Fruit fly (Drosophila melanogaster) whole organism, embryonic: ENCODE results near the gene CG5013.

ENCODE experiments used
- ATbp ChIP-seq: fragments of 200-800 bp; sonication (Bioruptor generic); optimal IDR thresholded peaks from 2 replicates; lab custom pipeline; 2017; ENCODE audit warnings: missing biosample characterization, mild to moderate bottlenecking, missing genetic modification characterization, missing genetic modification reagents
- Aef1 ChIP-seq: fragments of 200-800 bp; sonication (Bioruptor generic); IDR thresholded peaks from 3 replicates; pipeline ENCODE4 v1.3.6; 2022; ENCODE audit warnings: missing biosample characterization, missing genetic modification characterization
- Asciz ChIP-seq: fragments of 200-800 bp; sonication (Bioruptor generic); optimal IDR thresholded peaks from 2 replicates; lab custom pipeline; 2017; ENCODE audit warnings: missing biosample characterization, mild to moderate bottlenecking, missing genetic modification characterization, missing genetic modification reagents
- Awh ChIP-seq: fragments of 200-800 bp; sonication (Bioruptor generic); IDR thresholded peaks from 2 replicates; pipeline ENCODE4, ENCODE4 v1.3.6; 2022; ENCODE audit warnings: missing biosample characterization, missing genetic modification characterization
- CG10209 ChIP-seq: fragments of 200-800 bp; sonication (Bioruptor generic); optimal IDR thresholded peaks from 3 replicates; lab custom pipeline; 2017; ENCODE audit warnings: missing biosample characterization, mild to moderate bottlenecking, missing genetic modification characterization, missing genetic modification reagents
- CG10431 ChIP-seq: fragments of 200-800 bp; sonication (Bioruptor generic); optimal IDR thresholded peaks from 3 replicates; lab custom pipeline; 2018; ENCODE audit warnings: missing biosample characterization, mild to moderate bottlenecking, missing genetic modification characterization
- CG10979 ChIP-seq: fragments of 200-800 bp; sonication (Bioruptor generic); optimal IDR thresholded peaks from 2 replicates; lab custom pipeline; 2018; ENCODE audit warnings: missing biosample characterization, mild to moderate bottlenecking, missing genetic modification characterization, moderate library complexity
- CG11504 ChIP-seq: fragments of 200-800 bp; sonication (Bioruptor generic); optimal IDR thresholded peaks from 3 replicates; lab custom pipeline; 2019; ENCODE audit warnings: missing biosample characterization, mild to moderate bottlenecking, missing genetic modification characterization, moderate library complexity
- CG11560 ChIP-seq: fragments of 200-800 bp; sonication (Bioruptor generic); IDR thresholded peaks from 3 replicates; pipeline ENCODE4 v1.3.6; 2022; ENCODE audit warnings: missing biosample characterization, missing genetic modification characterization
- CG11695 ChIP-seq: fragments of 200-800 bp; sonication (Bioruptor generic); IDR thresholded peaks from 3 replicates; pipeline ENCODE4 v1.3.6; 2022; ENCODE audit warnings: missing biosample characterization, missing genetic modification characterization
- CG12236 ChIP-seq: fragments of 200-800 bp; sonication (Bioruptor generic); optimal IDR thresholded peaks from 2 replicates; lab custom pipeline; 2016; ENCODE audit warnings: missing biosample characterization, missing genetic modification characterization
- CG14667 ChIP-seq: fragments of 200-800 bp; sonication (Bioruptor generic); IDR thresholded peaks from 2 replicates; pipeline ENCODE4 v1.3.6; 2022; ENCODE audit warnings: missing biosample characterization, missing genetic modification characterization
- CG15011 ChIP-seq: fragments of 200-800 bp; sonication (Bioruptor generic); optimal IDR thresholded peaks from 3 replicates; lab custom pipeline; 2018; ENCODE audit warnings: missing biosample characterization, mild to moderate bottlenecking, missing genetic modification characterization
- CG17385 ChIP-seq: fragments of 200-800 bp; sonication (Bioruptor generic); optimal IDR thresholded peaks from 3 replicates; lab custom pipeline; 2018; ENCODE audit warnings: missing biosample characterization, mild to moderate bottlenecking, missing genetic modification characterization
- CG18619 ChIP-seq: fragments of 200-800 bp; sonication (Bioruptor generic); optimal IDR thresholded peaks from 3 replicates; lab custom pipeline; 2017; ENCODE audit warnings: missing biosample characterization, mild to moderate bottlenecking, missing genetic modification characterization
- CG31365 ChIP-seq: fragments of 200-800 bp; sonication (Bioruptor generic); optimal IDR thresholded peaks from 2 replicates; lab custom pipeline; 2018; ENCODE audit warnings: missing biosample characterization, mild to moderate bottlenecking, missing genetic modification characterization
- CG33213 ChIP-seq: fragments of 200-800 bp; sonication (Bioruptor generic); optimal IDR thresholded peaks from 3 replicates; lab custom pipeline; 2016; ENCODE audit warnings: missing biosample characterization, missing genetic modification characterization
- CG33557 ChIP-seq: fragments of 200-800 bp; sonication (Bioruptor generic); optimal IDR thresholded peaks from 2 replicates; lab custom pipeline; 2019; ENCODE audit warnings: missing biosample characterization, mild to moderate bottlenecking, missing genetic modification characterization, moderate library complexity
- CG6254 ChIP-seq: fragments of 200-800 bp; sonication (Bioruptor generic); optimal IDR thresholded peaks from 3 replicates; lab custom pipeline; 2017; ENCODE audit warnings: mild to moderate bottlenecking, missing biosample characterization, missing genetic modification reagents, missing genetic modification characterization
- CG6765 ChIP-seq: fragments of 200-800 bp; sonication (Bioruptor generic); optimal IDR thresholded peaks from 3 replicates; lab custom pipeline; 2017; ENCODE audit warnings: missing biosample characterization, mild to moderate bottlenecking, missing genetic modification characterization
- CG6813 ChIP-seq: fragments of 200-800 bp; sonication (Bioruptor generic); optimal IDR thresholded peaks from 2 replicates; lab custom pipeline; 2017; ENCODE audit warnings: missing biosample characterization, missing genetic modification characterization, mild to moderate bottlenecking, moderate library complexity, missing genetic modification reagents
- CG7271 ChIP-seq: fragments of 200-800 bp; sonication (Bioruptor generic); optimal IDR thresholded peaks from 2 replicates; lab custom pipeline; 2018; ENCODE audit warnings: missing biosample characterization, mild to moderate bottlenecking, missing genetic modification characterization, moderate library complexity
- CG7357 ChIP-seq: fragments of 200-800 bp; sonication (Bioruptor generic); IDR thresholded peaks from 3 replicates; pipeline ENCODE4 v1.3.6; 2022; ENCODE audit warnings: missing biosample characterization, missing genetic modification characterization
- CG7745 ChIP-seq: fragments of 200-800 bp; sonication (Bioruptor generic); optimal IDR thresholded peaks from 2 replicates; lab custom pipeline; 2018; ENCODE audit warnings: missing biosample characterization, mild to moderate bottlenecking, missing genetic modification characterization, moderate library complexity
- CoRest ChIP-seq: fragments of 200-800 bp; sonication (Bioruptor generic); optimal IDR thresholded peaks from 3 replicates; lab custom pipeline; 2018; ENCODE audit warnings: missing biosample characterization, mild to moderate bottlenecking, missing genetic modification characterization, moderate library complexity
- HLH3B ChIP-seq: fragments of 200-800 bp; sonication (Bioruptor generic); IDR thresholded peaks from 2 replicates; pipeline ENCODE4 v1.3.6; 2022; ENCODE audit warnings: missing biosample characterization, missing genetic modification characterization
- Hsf ChIP-seq: fragments of 200-800 bp; sonication (Bioruptor generic); optimal IDR thresholded peaks from 3 replicates; lab custom pipeline; 2016; ENCODE audit warnings: missing biosample characterization, missing genetic modification characterization
- Lhr ChIP-seq: fragments of 200-800 bp; sonication (Bioruptor generic); optimal IDR thresholded peaks from 3 replicates; lab custom pipeline; 2017; ENCODE audit warnings: mild to moderate bottlenecking, missing biosample characterization, missing genetic modification reagents, missing genetic modification characterization
- MTF-1 ChIP-seq: fragments of 200-800 bp; sonication (Bioruptor generic); optimal IDR thresholded peaks from 2 replicates; lab custom pipeline; 2018; ENCODE audit warnings: missing biosample characterization, mild to moderate bottlenecking, missing genetic modification characterization, borderline replicate concordance
- Trl ChIP-seq, 3 experiments: fragments of >200 bp in 2 of 3; fragments of 200-800 bp in 1 of 3; sonication (Bioruptor generic) in 1 of 3; optimal IDR thresholded peaks; 2 replicates in 1 of 3; 3 replicates in 2 of 3; lab custom pipeline; 2016 to 2017; ENCODE audit warnings: missing biosample characterization in 1 of 3, missing genetic modification characterization in 1 of 3
- Xrp1 ChIP-seq: fragments of 200-800 bp; sonication (Bioruptor generic); IDR thresholded peaks from 2 replicates; pipeline ENCODE4 v1.3.6; 2022; ENCODE audit warnings: missing biosample characterization, missing genetic modification characterization
- YL-1 ChIP-seq: fragments of 200-800 bp; sonication (Bioruptor generic); optimal IDR thresholded peaks from 3 replicates; lab custom pipeline; 2017; ENCODE audit warnings: missing biosample characterization, mild to moderate bottlenecking, missing genetic modification characterization
- ac ChIP-seq: fragments of 200-800 bp; sonication (Bioruptor generic); optimal IDR thresholded peaks from 3 replicates; lab custom pipeline; 2017; ENCODE audit warnings: missing biosample characterization, mild to moderate bottlenecking, missing genetic modification characterization
- bcd ChIP-seq: fragments of 200-800 bp; sonication (Bioruptor generic); optimal IDR thresholded peaks from 2 replicates; lab custom pipeline; 2017; ENCODE audit warnings: missing biosample characterization, mild to moderate bottlenecking, missing genetic modification characterization
- bigmax ChIP-seq: fragments of 200-800 bp; sonication (Bioruptor generic); optimal IDR thresholded peaks from 2 replicates; lab custom pipeline; 2018; ENCODE audit warnings: missing biosample characterization, mild to moderate bottlenecking, missing genetic modification characterization
- bsh ChIP-seq, 2 experiments: fragments of 200-800 bp; sonication (Bioruptor generic); optimal IDR thresholded peaks; 2 replicates each; lab custom pipeline; 2017 to 2018; ENCODE audit warnings: mild to moderate bottlenecking in 2 of 2, missing biosample characterization in 2 of 2, missing genetic modification characterization in 2 of 2, moderate library complexity in 1 of 2
- chif ChIP-seq, 2 experiments: fragments of 200-800 bp; sonication (Bioruptor generic); optimal IDR thresholded peaks; 3 replicates each; lab custom pipeline; 2016; ENCODE audit warnings: missing biosample characterization in 2 of 2, missing genetic modification characterization in 2 of 2
- disco-r ChIP-seq: fragments of 200-800 bp; sonication (Bioruptor generic); optimal IDR thresholded peaks from 2 replicates; lab custom pipeline; 2016; ENCODE audit warnings: missing biosample characterization, missing genetic modification characterization
- dmrt11E ChIP-seq: fragments of 200-800 bp; sonication (Bioruptor generic); optimal IDR thresholded peaks from 3 replicates; lab custom pipeline; 2018; ENCODE audit warnings: missing biosample characterization, mild to moderate bottlenecking, missing genetic modification characterization, moderate library complexity
- fd64A ChIP-seq: fragments of 200-800 bp; sonication (Bioruptor generic); optimal IDR thresholded peaks from 3 replicates; lab custom pipeline; 2018; ENCODE audit warnings: missing biosample characterization, mild to moderate bottlenecking, missing genetic modification characterization
- ftz-f1 ChIP-seq: fragments of 200-800 bp; sonication (Bioruptor generic); optimal IDR thresholded peaks from 2 replicates; lab custom pipeline; 2016; ENCODE audit warnings: missing biosample characterization, missing genetic modification characterization
- hkb ChIP-seq, 2 experiments: fragments of 200-800 bp in 1 of 2; fragments of >200 bp in 1 of 2; sonication (Bioruptor generic) in 1 of 2; IDR thresholded peaks in 1 of 2; optimal IDR thresholded peaks in 1 of 2; 2 replicates each; pipeline versions ENCODE4 v1.3.6 to Lab custom; 2017 to 2022; ENCODE audit warnings: missing biosample characterization in 1 of 2, missing genetic modification characterization in 1 of 2
- onecut ChIP-seq: fragments of 200-800 bp; sonication (Bioruptor generic); IDR thresholded peaks from 2 replicates; pipeline ENCODE4 v1.3.6; 2022; ENCODE audit warnings: missing biosample characterization, missing genetic modification characterization
- org-1 ChIP-seq: fragments of 200-800 bp; sonication (Bioruptor generic); optimal IDR thresholded peaks from 2 replicates; lab custom pipeline; 2017; ENCODE audit warnings: missing biosample characterization, missing genetic modification characterization
- run ChIP-seq: fragments of 200-800 bp; sonication (Bioruptor generic); optimal IDR thresholded peaks from 3 replicates; lab custom pipeline; 2018; ENCODE audit warnings: missing biosample characterization, mild to moderate bottlenecking, missing genetic modification characterization
- sob ChIP-seq: fragments of 200-800 bp; sonication (Bioruptor generic); IDR thresholded peaks from 2 replicates; pipeline ENCODE4 v1.3.6; 2022; ENCODE audit warnings: missing biosample characterization, missing genetic modification characterization
- wek ChIP-seq: fragments of 200-800 bp; sonication (Bioruptor generic); optimal IDR thresholded peaks from 3 replicates; lab custom pipeline; 2018; ENCODE audit warnings: missing biosample characterization, mild to moderate bottlenecking, missing genetic modification characterization, moderate library complexity
- zen ChIP-seq: fragments of 200-800 bp; sonication (Bioruptor generic); optimal IDR thresholded peaks from 3 replicates; lab custom pipeline; 2018; ENCODE audit warnings: missing biosample characterization, mild to moderate bottlenecking, missing genetic modification characterization, moderate library complexity

Gene CG5013

dm6 chr3R:16069266-16069665 lies 19.8 kb downstream of the CG5013 start (continued):
- TF ChIP-seq wek (peak; percentile 33), CG10431 (GFP tag; lab: Kevin White, UChicago) (peak; percentile 22), CG6765 (GFP tag; lab: Kevin White, UChicago) (peak; percentile 24), CG31365 (tag; lab: Kevin White, UChicago) (peak; percentile 52), bcd (GFP tag; lab: Kevin White, UChicago) (peak; percentile 25), Asciz (GFP tag; lab: Kevin White, UChicago) (peak; percentile 76), CG6813 (GFP tag; lab: Kevin White, UChicago) (peak; percentile 54), CG10979 (tag; lab: Kevin White, UChicago) (no peak), hkb (optimal IDR thresholded peaks at IDR 0.05; lab: Kevin White, UChicago) (no peak), hkb (GFP tag; IDR thresholded peaks at IDR 0.05; lab: Robert Waterston, UW) (peak; percentile 49; the same call in 1 of the 2 replicates), CG14667 (GFP tag; lab: Robert Waterston, UW) (no peak), CG11504 (tag; lab: Kevin White, UChicago) (peak; percentile 52), CG33557 (GFP tag; lab: Kevin White, UChicago) (peak; percentile 40), CG11695 (GFP tag; lab: Robert Waterston, UW) (peak; percentile 23; the same call in 1 of the 3 replicates), CoRest (tag; lab: Kevin White, UChicago) (peak; percentile 6), Lhr (GFP tag; lab: Kevin White, UChicago) (peak; percentile 31), CG7745 (tag; lab: Kevin White, UChicago) (peak; percentile 89), CG11560 (tag; lab: Robert Waterston, UW) (no peak), fd64A (GFP tag; lab: Kevin White, UChicago) (peak; percentile 53), sob (0 out of 2 replicates have a peak, but pooled peaks have one; percentile 27), CG7357 (GFP tag; lab: Robert Waterston, UW) (0 out of 3 replicates have a peak, but pooled peaks have one; percentile 23), bigmax (GFP tag; lab: Kevin White, UChicago) (no peak), MTF-1 (GFP tag; lab: Kevin White, UChicago) (peak; percentile 6), CG12236 (GFP tag; lab: Kevin White, UChicago) (peak; percentile 46), HLH3B (GFP tag; lab: Robert Waterston, UW) (no peak), CG7271 (tag; lab: Kevin White, UChicago) (no peak), Aef1 (GFP tag; lab: Robert Waterston, UW) (0 out of 3 replicates have a peak, but pooled peaks have one; percentile 30), ATbp (peak; percentile 83), dmrt11E (tag; lab: Kevin White, UChicago) (peak; percentile 43), Hsf (GFP tag; lab: Kevin White, UChicago) (peak; percentile 11), disco-r (GFP tag; lab: Kevin White, UChicago) (peak; percentile 41), onecut (GFP tag; lab: Robert Waterston, UW) (peak; percentile 55; the same call in 1 of the 2 replicates), CG17385 (peak; percentile 41), CG33213 (GFP tag; lab: Kevin White, UChicago) (no peak), Awh (peak; percentile 38; the same call in 1 of the 2 replicates), bsh (GFP tag; optimal IDR thresholded peaks at IDR 0.05; lab: Kevin White, UChicago) (peak in 1 of 2 experiments; percentile 54), CG10209 (GFP tag; lab: Kevin White, UChicago) (peak; percentile 50), Xrp1 (GFP tag; lab: Robert Waterston, UW) (peak; percentile 75), CG15011 (GFP tag; lab: Kevin White, UChicago) (peak; percentile 43), CG6254 (peak; percentile 11), YL-1 (GFP tag; lab: Kevin White, UChicago) (peak; percentile 5), run (tag; lab: Kevin White, UChicago) (no peak), chif (GFP tag; optimal IDR thresholded peaks at IDR 0.05; lab: Kevin White, UChicago) (peak in 1 of 2 experiments; percentile 6), zen (no peak), Trl (optimal IDR thresholded peaks at IDR 0.05; lab: Kevin White, UChicago) (no peak), Trl (GFP tag; optimal IDR thresholded peaks at IDR 0.05; lab: Kevin White, UChicago) (peak; percentile 46), ac (GFP tag; lab: Kevin White, UChicago) (peak; percentile 12), CG18619 (GFP tag; lab: Kevin White, UChicago) (peak; percentile 45), org-1 (peak; percentile 56), ftz-f1 (no peak)
